Worm (Caenorhabditis elegans) whole organism, late embryonic: ENCODE data around the gene ucr-2.3.

Source experiments
- C08G9.2 ChIP-seq: sonication (generic microtip); optimal IDR thresholded peaks from 2 replicates; lab custom pipeline; 2016; ENCODE audit warnings: mild to moderate bottlenecking, missing genetic modification characterization, moderate library complexity, missing compliant biosample characterization
- C38D4.7 ChIP-seq: fragments of 200-800 bp; sonication (Bioruptor generic); optimal IDR thresholded peaks from 2 replicates; lab custom pipeline; 2018; ENCODE audit warnings: mild to moderate bottlenecking, missing genetic modification characterization, moderate library complexity, missing compliant biosample characterization
- K02D7.2 ChIP-seq: sonication (generic microtip); optimal IDR thresholded peaks from 2 replicates; lab custom pipeline; 2017; ENCODE audit warnings: mild to moderate bottlenecking, missing genetic modification characterization, missing compliant biosample characterization
- K09A11.1 ChIP-seq: sonication (generic microtip); optimal IDR thresholded peaks from 2 replicates; lab custom pipeline; 2017; ENCODE audit warnings: antibody characterized with exemption, mild to moderate bottlenecking, missing genetic modification characterization, missing compliant biosample characterization; ENCODE audit not compliant: insufficient read depth
- T23F11.4 ChIP-seq: fragments of 200-800 bp; sonication (Bioruptor generic); optimal IDR thresholded peaks from 2 replicates; lab custom pipeline; 2018; ENCODE audit warnings: mild to moderate bottlenecking, missing genetic modification characterization, missing compliant biosample characterization
- Y22D7AL.16 ChIP-seq: sonication (generic microtip); optimal IDR thresholded peaks from 2 replicates; lab custom pipeline; 2016; ENCODE audit warnings: missing genetic modification characterization, missing compliant biosample characterization
- ceh-14 ChIP-seq: sonication (generic microtip); optimal IDR thresholded peaks from 2 replicates; lab custom pipeline; 2016; ENCODE audit warnings: missing genotype, missing genetic modification characterization, missing compliant biosample characterization
- ceh-19 ChIP-seq: fragments of 200-800 bp; sonication (Bioruptor generic); optimal IDR thresholded peaks from 2 replicates; lab custom pipeline; 2018; ENCODE audit warnings: mild to moderate bottlenecking, missing genetic modification characterization, missing compliant biosample characterization
- ceh-2 ChIP-seq: sonication (generic microtip); optimal IDR thresholded peaks from 2 replicates; lab custom pipeline; 2016; ENCODE audit warnings: missing genotype, missing genetic modification characterization, missing compliant biosample characterization
- ceh-24 ChIP-seq: sonication (generic microtip); optimal IDR thresholded peaks from 2 replicates; lab custom pipeline; 2016; ENCODE audit warnings: mild to moderate bottlenecking, missing genetic modification characterization, missing compliant biosample characterization
- ceh-30 ChIP-seq: fragments of 150-350 bp; optimal IDR thresholded peaks from 2 replicates; lab custom pipeline; 2014; ENCODE audit warnings: missing biosample characterization, missing genetic modification characterization
- ceh-31 ChIP-seq: sonication (generic microtip); optimal IDR thresholded peaks from 2 replicates; lab custom pipeline; 2016; ENCODE audit warnings: missing genetic modification characterization, missing compliant biosample characterization
- ceh-34 ChIP-seq: sonication (generic microtip); optimal IDR thresholded peaks from 2 replicates; lab custom pipeline; 2016; ENCODE audit warnings: mild to moderate bottlenecking, missing genetic modification characterization, missing compliant biosample characterization
- ceh-48 ChIP-seq: sonication (generic microtip); optimal IDR thresholded peaks from 2 replicates; lab custom pipeline; 2016; ENCODE audit warnings: missing genetic modification characterization, inconsistent platforms, missing compliant biosample characterization
- ceh-9 ChIP-seq: sonication (generic microtip); optimal IDR thresholded peaks from 2 replicates; lab custom pipeline; 2016; ENCODE audit warnings: mild to moderate bottlenecking, missing genetic modification characterization, inconsistent platforms, missing compliant biosample characterization
- che-1 ChIP-seq: sonication (generic microtip); optimal IDR thresholded peaks from 2 replicates; lab custom pipeline; 2016; ENCODE audit warnings: mild to moderate bottlenecking, missing genetic modification characterization, missing compliant biosample characterization
- elt-4 ChIP-seq: sonication (generic microtip); optimal IDR thresholded peaks from 2 replicates; lab custom pipeline; 2016; ENCODE audit warnings: missing genetic modification characterization, missing compliant biosample characterization
- ets-4 ChIP-seq: sonication (generic microtip); optimal IDR thresholded peaks from 2 replicates; lab custom pipeline; 2016; ENCODE audit warnings: missing genetic modification characterization, missing compliant biosample characterization
- eyg-1 ChIP-seq: sonication (generic microtip); optimal IDR thresholded peaks from 2 replicates; lab custom pipeline; 2016; ENCODE audit warnings: missing genotype, missing genetic modification characterization, missing compliant biosample characterization
- fax-1 ChIP-seq: sonication (generic microtip); optimal IDR thresholded peaks from 2 replicates; lab custom pipeline; 2016; ENCODE audit warnings: missing genotype, missing genetic modification characterization, missing compliant biosample characterization
- fkh-10 ChIP-seq: fragments of 150-350 bp; optimal IDR thresholded peaks from 2 replicates; lab custom pipeline; 2014; ENCODE audit warnings: missing biosample characterization, missing genetic modification reagents, missing genetic modification characterization
- gmeb-2 ChIP-seq: sonication (generic microtip); optimal IDR thresholded peaks from 2 replicates; lab custom pipeline; 2016; ENCODE audit warnings: missing genetic modification characterization, inconsistent platforms, missing compliant biosample characterization
- hlh-30 ChIP-seq: sonication (generic microtip); optimal IDR thresholded peaks from 2 replicates; lab custom pipeline; 2017; ENCODE audit warnings: antibody characterized with exemption, missing genetic modification characterization, missing compliant biosample characterization; ENCODE audit not compliant: insufficient read depth
- lin-11 ChIP-seq: fragments of 200-800 bp; sonication (Bioruptor generic); optimal IDR thresholded peaks from 2 replicates; lab custom pipeline; 2018; ENCODE audit warnings: mild to moderate bottlenecking, missing genetic modification characterization, missing compliant biosample characterization
- nfya-1 ChIP-seq: sonication (generic microtip); optimal IDR thresholded peaks from 2 replicates; lab custom pipeline; 2017; ENCODE audit warnings: missing genetic modification characterization, mild to moderate bottlenecking, missing compliant biosample characterization, antibody characterized with exemption, moderate library complexity
- npax-4 ChIP-seq: sonication (generic microtip); optimal IDR thresholded peaks from 2 replicates; lab custom pipeline; 2016; ENCODE audit warnings: missing genetic modification characterization, missing compliant biosample characterization
- pag-3 ChIP-seq: sonication (generic microtip); optimal IDR thresholded peaks from 2 replicates; lab custom pipeline; 2016; ENCODE audit warnings: missing compliant biosample characterization, missing genetic modification characterization, borderline replicate concordance
- pax-1 ChIP-seq: fragments of 150-350 bp; optimal IDR thresholded peaks from 2 replicates; lab custom pipeline; 2014; ENCODE audit warnings: missing biosample characterization, missing genetic modification characterization
- pha-2 ChIP-seq: sonication (generic microtip); optimal IDR thresholded peaks from 2 replicates; lab custom pipeline; 2017; ENCODE audit warnings: mild to moderate bottlenecking, missing genetic modification characterization, missing compliant biosample characterization
- pha-4 ChIP-seq: fragments of 150-350 bp; optimal IDR thresholded peaks from 2 replicates; lab custom pipeline; 2018; ENCODE audit warnings: missing biosample characterization, missing genetic modification reagents, missing genetic modification characterization
- pqm-1 ChIP-seq: sonication (generic microtip); optimal IDR thresholded peaks from 2 replicates; lab custom pipeline; 2016; ENCODE audit warnings: missing genetic modification characterization, missing compliant biosample characterization
- pros-1 ChIP-seq: fragments of 150-350 bp; optimal IDR thresholded peaks from 2 replicates; lab custom pipeline; 2014; ENCODE audit warnings: missing biosample characterization, missing genetic modification reagents, missing genetic modification characterization
- rnt-1 ChIP-seq: sonication (generic microtip); optimal IDR thresholded peaks from 2 replicates; lab custom pipeline; 2016; ENCODE audit warnings: missing genetic modification characterization, missing compliant biosample characterization
- sox-4 ChIP-seq: sonication (generic microtip); optimal IDR thresholded peaks from 2 replicates; lab custom pipeline; 2017; ENCODE audit warnings: mild to moderate bottlenecking, missing genetic modification characterization, inconsistent platforms, missing compliant biosample characterization
- syd-9 ChIP-seq: sonication (generic microtip); optimal IDR thresholded peaks from 2 replicates; lab custom pipeline; 2016; ENCODE audit warnings: mild to moderate bottlenecking, missing genetic modification characterization, moderate library complexity, missing compliant biosample characterization
- tbx-2 ChIP-seq: sonication (generic microtip); optimal IDR thresholded peaks from 2 replicates; lab custom pipeline; 2016; ENCODE audit warnings: missing genetic modification characterization, missing compliant biosample characterization
- tbx-7 ChIP-seq: sonication (generic microtip); optimal IDR thresholded peaks from 2 replicates; lab custom pipeline; 2016; ENCODE audit warnings: missing genotype, missing genetic modification characterization, missing compliant biosample characterization
- unc-42 ChIP-seq: sonication (generic microtip); optimal IDR thresholded peaks from 2 replicates; lab custom pipeline; 2016; ENCODE audit warnings: missing genotype, missing genetic modification characterization, missing compliant biosample characterization
- zip-5 ChIP-seq: sonication (generic microtip); optimal IDR thresholded peaks from 2 replicates; lab custom pipeline; 2016; ENCODE audit warnings: missing genetic modification characterization, missing compliant biosample characterization
- ztf-16 ChIP-seq: sonication (generic microtip); optimal IDR thresholded peaks from 2 replicates; lab custom pipeline; 2017; ENCODE audit warnings: missing genetic modification characterization, missing compliant biosample characterization

ucr-2.3 gene

DNA sequence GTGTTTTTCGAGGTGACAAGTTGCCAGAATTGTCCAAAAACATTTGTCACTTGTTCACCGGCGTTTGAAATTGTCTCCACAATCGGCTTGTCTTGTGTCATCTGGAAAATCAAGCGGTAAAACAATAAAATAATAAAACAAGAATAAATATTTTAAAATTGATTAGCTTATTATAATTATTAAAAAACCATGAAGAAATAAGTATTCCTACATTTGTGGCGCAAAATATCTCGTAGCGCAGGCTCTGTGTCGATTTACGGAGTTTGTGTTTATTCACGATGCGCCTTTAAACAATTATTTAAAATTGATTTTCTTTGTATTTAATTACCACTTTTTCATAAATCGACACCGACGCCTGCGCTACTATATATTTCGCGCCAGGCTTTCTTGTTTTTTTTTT lies 27.4 kb upstream of the ucr-2.3 start, which contains the start of gene moma-1:
Gene moma-1 (minus strand): TSS at position 101 of the 400 bp plus-strand sequence.
- no peak for TF ChIP-seq rnt-1 (tag; lab: Kevin White, UChicago)
- TF ChIP-seq nfya-1 (tag; lab: Kevin White, UChicago) = no peak
- TF ChIP-seq ceh-2 (tag; lab: Kevin White, UChicago) = no peak
- TF ChIP-seq T23F11.4 = no peak
- TF ChIP-seq gmeb-2 = no peak
- no peak for TF ChIP-seq ceh-34

- TF ChIP-seq elt-4 (peak; percentile 66), C08G9.2 (tag; lab: Kevin White, UChicago) (peak; percentile 8), lin-11 (tag; lab: Kevin White, UChicago) (no peak)
Measured at ce11 chrIII:853414-853813, 26.2 kb upstream of the ucr-2.3 start.

DNA sequence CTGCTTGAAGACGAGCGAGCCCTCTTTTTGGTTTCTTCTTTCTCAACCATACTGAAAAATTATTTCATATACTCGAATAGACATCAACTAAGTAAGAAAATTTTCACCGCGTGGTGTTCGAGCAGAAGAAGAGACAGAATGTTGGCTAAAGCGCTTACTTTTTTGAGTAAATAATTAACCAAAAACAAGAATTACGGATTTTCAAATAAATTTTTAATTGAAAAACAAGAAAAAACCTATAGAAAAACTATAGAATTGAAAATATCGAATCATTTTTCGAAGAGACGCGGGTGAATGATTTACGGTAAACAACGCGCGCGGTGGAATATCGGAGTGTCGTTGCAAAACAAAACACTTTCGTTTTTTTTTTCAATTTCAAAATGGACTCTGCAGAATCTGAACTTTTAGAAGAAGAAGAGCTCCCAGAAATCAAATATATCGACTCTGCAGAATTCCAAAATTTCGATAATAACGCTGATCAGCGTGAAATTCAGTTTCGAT lies 25.8 kb upstream of the ucr-2.3 start, which contains the start of the genes rnp-5 and tag-51:
Gene rnp-5 (minus strand): TSS at position 51 of the 501 bp plus-strand sequence.
Gene tag-51 (plus strand): TSS at position 363 of the 501 bp plus-strand sequence.
- TF ChIP-seq ceh-9 (tag; lab: Kevin White, UChicago) (no peak), nfya-1 (tag; lab: Kevin White, UChicago) (no peak), K09A11.1 (tag; lab: Kevin White, UChicago) (no peak), ceh-19 (GFP tag; lab: Kevin White, UChicago) (no peak), T23F11.4 (no peak), ztf-16 (tag; lab: Kevin White, UChicago) (no peak)

- TF ChIP-seq pax-1 = no peak
- no peak for TF ChIP-seq unc-42 (tag; lab: Kevin White, UChicago)
- TF ChIP-seq ceh-19 (GFP tag; lab: Kevin White, UChicago) = no peak
Measured at ce11 chrIII:856260-856659, 23.4 kb upstream of the ucr-2.3 start, which contains the start of gene K02F3.12. K02F3.12 (plus strand) TSS chrIII:856560.

ce11 chrIII:856908-857307 lies 22.8 kb upstream of the ucr-2.3 start:
- TF ChIP-seq eyg-1 (tag; lab: Kevin White, UChicago) (no peak), ceh-48 (tag; lab: Kevin White, UChicago) (no peak), ceh-14 (tag; lab: Kevin White, UChicago) (no peak), unc-42 (tag; lab: Kevin White, UChicago) (no peak), pqm-1 (tag; lab: Kevin White, UChicago) (no peak), lin-11 (tag; lab: Kevin White, UChicago) (no peak), zip-5 (tag; lab: Kevin White, UChicago) (no peak), che-1 (no peak), pha-4 (tag; lab: Kevin White, UChicago) (no peak), ceh-30 (tag; lab: Kevin White, UChicago) (no peak), npax-4 (tag; lab: Kevin White, UChicago) (no peak), sox-4 (no peak), hlh-30 (no peak), ceh-24 (tag; lab: Kevin White, UChicago) (no peak), fkh-10 (no peak), gmeb-2 (no peak)

DNA sequence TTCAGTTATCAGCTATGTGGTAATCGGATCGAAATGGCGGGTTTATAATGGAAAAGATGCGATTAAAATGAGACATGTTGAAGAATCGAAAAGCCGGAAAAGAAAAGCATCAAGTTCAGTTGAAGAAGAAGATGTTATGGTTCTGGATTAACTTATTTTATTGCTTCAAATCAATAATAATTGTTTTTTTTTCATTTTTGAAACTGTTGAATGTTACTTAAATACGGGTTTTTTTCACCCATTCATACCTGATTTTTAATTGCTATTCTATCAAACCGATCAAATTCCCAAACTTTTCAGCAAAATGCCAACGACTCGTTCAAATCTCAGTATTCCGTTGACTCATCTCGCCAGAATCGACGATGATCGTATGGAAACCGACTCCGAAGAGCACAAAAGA lies 19.8 kb upstream of the ucr-2.3 start, which contains the start of gene exos-4.2:
Gene exos-4.2 (plus strand): TSS at position 301 of the 400 bp plus-strand sequence.
- TF ChIP-seq ztf-16 (tag; lab: Kevin White, UChicago) (no peak), Y22D7AL.16 (tag; lab: Kevin White, UChicago) (no peak), C08G9.2 (tag; lab: Kevin White, UChicago) (no peak), nfya-1 (tag; lab: Kevin White, UChicago) (no peak), tbx-7 (no peak), C38D4.7 (GFP tag; lab: Kevin White, UChicago) (no peak), K02D7.2 (no peak), pha-2 (tag; lab: Kevin White, UChicago) (no peak), syd-9 (tag; lab: Kevin White, UChicago) (no peak), fax-1 (tag; lab: Kevin White, UChicago) (no peak), pax-1 (no peak), rnt-1 (tag; lab: Kevin White, UChicago) (no peak), gmeb-2 (no peak), hlh-30 (no peak), ceh-9 (tag; lab: Kevin White, UChicago) (no peak), pros-1 (no peak), ets-4 (no peak), tbx-2 (no peak), pag-3 (tag; lab: Kevin White, UChicago) (no peak), ceh-31 (no peak)
- TF ChIP-seq, all 69 proteins: peak for 0
